Fruit fly (Drosophila melanogaster) whole organism, embryonic: Measurements from ENCODE around the gene Atg12.

Experiments
- BtbVII ChIP-seq: fragments of 200-800 bp; sonication (Bioruptor generic); optimal IDR thresholded peaks from 3 replicates; lab custom pipeline; 2017; ENCODE audit warnings: missing biosample characterization, mild to moderate bottlenecking, missing genetic modification characterization
- C15 ChIP-seq: fragments of 200-800 bp; sonication (Bioruptor generic); IDR thresholded peaks from 3 replicates; pipeline ENCODE4 v1.3.6; 2022; ENCODE audit warnings: missing biosample characterization, missing genetic modification characterization
- CG10462 ChIP-seq: fragments of 200-800 bp; sonication (Bioruptor generic); optimal IDR thresholded peaks from 2 replicates; lab custom pipeline; 2016; ENCODE audit warnings: missing biosample characterization, missing genetic modification characterization
- CG11504 ChIP-seq: fragments of 200-800 bp; sonication (Bioruptor generic); optimal IDR thresholded peaks from 3 replicates; lab custom pipeline; 2019; ENCODE audit warnings: missing biosample characterization, mild to moderate bottlenecking, missing genetic modification characterization, moderate library complexity
- CG11695 ChIP-seq: fragments of 200-800 bp; sonication (Bioruptor generic); IDR thresholded peaks from 3 replicates; pipeline ENCODE4 v1.3.6; 2022; ENCODE audit warnings: missing biosample characterization, missing genetic modification characterization
- CG12236 ChIP-seq: fragments of 200-800 bp; sonication (Bioruptor generic); optimal IDR thresholded peaks from 2 replicates; lab custom pipeline; 2016; ENCODE audit warnings: missing biosample characterization, missing genetic modification characterization
- CG14965 ChIP-seq: fragments of 200-800 bp; sonication (Bioruptor generic); optimal IDR thresholded peaks from 2 replicates; lab custom pipeline; 2016; ENCODE audit warnings: missing biosample characterization, missing genetic modification characterization, borderline replicate concordance
- CG17359 ChIP-seq: fragments of 200-800 bp; sonication (Bioruptor generic); optimal IDR thresholded peaks from 3 replicates; lab custom pipeline; 2018; ENCODE audit warnings: missing biosample characterization, mild to moderate bottlenecking, missing genetic modification characterization, moderate library complexity
- CG17385 ChIP-seq: fragments of 200-800 bp; sonication (Bioruptor generic); optimal IDR thresholded peaks from 3 replicates; lab custom pipeline; 2018; ENCODE audit warnings: missing biosample characterization, mild to moderate bottlenecking, missing genetic modification characterization
- CG17612 ChIP-seq: fragments of 200-800 bp; sonication (Bioruptor generic); IDR thresholded peaks from 2 replicates; pipeline ENCODE4 v1.3.6; 2022; ENCODE audit warnings: missing biosample characterization, missing genetic modification characterization
- CG17802 ChIP-seq: fragments of 200-800 bp; sonication (Bioruptor generic); optimal IDR thresholded peaks from 2 replicates; lab custom pipeline; 2018; ENCODE audit warnings: missing biosample characterization, mild to moderate bottlenecking, missing genetic modification characterization, moderate library complexity
- CG2116 ChIP-seq: fragments of 200-800 bp; sonication (Bioruptor generic); optimal IDR thresholded peaks from 3 replicates; lab custom pipeline; 2018; ENCODE audit warnings: missing biosample characterization, mild to moderate bottlenecking, missing genetic modification characterization
- CG32772 ChIP-seq: fragments of 200-800 bp; sonication (Bioruptor generic); IDR thresholded peaks from 2 replicates; pipeline ENCODE4 v1.3.6; 2022; ENCODE audit warnings: missing biosample characterization, missing genetic modification characterization
- CG3281 ChIP-seq: fragments of 200-800 bp; sonication (Bioruptor generic); optimal IDR thresholded peaks from 3 replicates; lab custom pipeline; 2017; ENCODE audit warnings: missing biosample characterization, mild to moderate bottlenecking, missing genetic modification characterization
- CG34376 ChIP-seq: fragments of 200-800 bp; sonication (Bioruptor generic); optimal IDR thresholded peaks from 2 replicates; lab custom pipeline; 2018; ENCODE audit warnings: missing biosample characterization, mild to moderate bottlenecking, missing genetic modification characterization
- CG4404 ChIP-seq: fragments of 200-800 bp; sonication (Bioruptor generic); IDR thresholded peaks from 2 replicates; pipeline ENCODE4 v1.3.6; 2022; ENCODE audit warnings: missing biosample characterization, missing genetic modification characterization
- CG6791 ChIP-seq: fragments of 200-800 bp; sonication (Bioruptor generic); IDR thresholded peaks from 3 replicates; pipeline ENCODE4 v1.3.6; 2022; ENCODE audit warnings: missing biosample characterization, missing genetic modification characterization; ENCODE audit not compliant: partially characterized antibody
- CG9215 ChIP-seq: fragments of 200-800 bp; sonication (Bioruptor generic); IDR thresholded peaks from 2 replicates; pipeline ENCODE4 v1.3.6; 2022; ENCODE audit warnings: missing biosample characterization, missing genetic modification characterization
- CG9437 ChIP-seq: fragments of 200-800 bp; sonication (Bioruptor generic); optimal IDR thresholded peaks from 2 replicates; lab custom pipeline; 2018; ENCODE audit warnings: missing biosample characterization, mild to moderate bottlenecking, missing genetic modification characterization
- CG9817 ChIP-seq: fragments of 200-800 bp; sonication (Bioruptor generic); optimal IDR thresholded peaks from 2 replicates; lab custom pipeline; 2018; ENCODE audit warnings: missing biosample characterization, mild to moderate bottlenecking, missing genetic modification characterization, moderate library complexity
- CTCF ChIP-seq: fragments of 200-800 bp; sonication (Bioruptor generic); optimal IDR thresholded peaks from 2 replicates; lab custom pipeline; 2017; ENCODE audit warnings: missing biosample characterization, mild to moderate bottlenecking, missing genetic modification characterization, moderate library complexity
- CkIIα-i1 ChIP-seq: fragments of 200-800 bp; sonication (Bioruptor generic); IDR thresholded peaks from 2 replicates; pipeline ENCODE4 v1.3.6; 2022; ENCODE audit warnings: missing biosample characterization, missing genetic modification characterization
- Dbx ChIP-seq: fragments of 200-800 bp; sonication (Bioruptor generic); IDR thresholded peaks from 3 replicates; pipeline ENCODE4 v1.3.6; 2022; ENCODE audit warnings: missing biosample characterization, missing genetic modification characterization
- Dip3 ChIP-seq: fragments of 200-800 bp; sonication (Bioruptor generic); optimal IDR thresholded peaks from 3 replicates; lab custom pipeline; 2016; ENCODE audit warnings: missing biosample characterization, missing genetic modification characterization
- Dref ChIP-seq: fragments of 200-800 bp; sonication (Bioruptor generic); IDR thresholded peaks from 2 replicates; pipeline ENCODE4 v1.3.6; 2022; ENCODE audit warnings: missing biosample characterization, missing genetic modification characterization
- E2f2 ChIP-seq: fragments of 200-800 bp; sonication (Bioruptor generic); IDR thresholded peaks from 2 replicates; pipeline ENCODE4 v1.3.6; 2022; ENCODE audit warnings: missing biosample characterization, missing genetic modification characterization
- ERR ChIP-seq: fragments of 200-800 bp; sonication (Bioruptor generic); optimal IDR thresholded peaks from 2 replicates; lab custom pipeline; 2016; ENCODE audit warnings: missing biosample characterization, missing genetic modification characterization
- Elba2 ChIP-seq: fragments of 200-800 bp; sonication (Bioruptor generic); optimal IDR thresholded peaks from 3 replicates; lab custom pipeline; 2016; ENCODE audit warnings: missing biosample characterization, missing genetic modification characterization
- Fer1 ChIP-seq: fragments of 200-800 bp; sonication (Bioruptor generic); optimal IDR thresholded peaks from 2 replicates; lab custom pipeline; 2017; ENCODE audit warnings: missing biosample characterization, mild to moderate bottlenecking, missing genetic modification characterization
- HLHmδ ChIP-seq: fragments of 200-800 bp; sonication (Bioruptor generic); optimal IDR thresholded peaks from 2 replicates; lab custom pipeline; 2018; ENCODE audit warnings: missing biosample characterization, mild to moderate bottlenecking, missing genetic modification characterization, moderate library complexity
- Hr51 ChIP-seq, 2 experiments: fragments of 200-800 bp; sonication (Bioruptor generic); optimal IDR thresholded peaks; 2 replicates in 1 of 2; 3 replicates in 1 of 2; lab custom pipeline; 2016 to 2018; ENCODE audit warnings: missing biosample characterization in 2 of 2, missing genetic modification characterization in 2 of 2, mild to moderate bottlenecking in 1 of 2, moderate library complexity in 1 of 2
- NC2β ChIP-seq: fragments of 200-800 bp; sonication (Bioruptor generic); optimal IDR thresholded peaks from 2 replicates; lab custom pipeline; 2016; ENCODE audit warnings: missing biosample characterization, missing genetic modification characterization
- NK7.1 ChIP-seq: fragments of 200-800 bp; sonication (Bioruptor generic); optimal IDR thresholded peaks from 3 replicates; lab custom pipeline; 2016; ENCODE audit warnings: missing biosample characterization, missing genetic modification characterization
- Neu2 ChIP-seq: fragments of 200-800 bp; sonication (Bioruptor generic); optimal IDR thresholded peaks from 3 replicates; lab custom pipeline; 2016; ENCODE audit warnings: missing biosample characterization, missing genetic modification characterization, borderline replicate concordance
- Rfx ChIP-seq: fragments of 200-800 bp; sonication (Bioruptor generic); IDR thresholded peaks from 2 replicates; pipeline ENCODE4 v1.3.6; 2022; ENCODE audit warnings: missing biosample characterization, missing genetic modification characterization
- Ssrp ChIP-seq: fragments of 200-800 bp; sonication (Bioruptor generic); optimal IDR thresholded peaks from 2 replicates; lab custom pipeline; 2018; ENCODE audit warnings: missing biosample characterization, mild to moderate bottlenecking, missing genetic modification characterization, moderate library complexity
- TFAM ChIP-seq: fragments of 200-800 bp; sonication (Bioruptor generic); optimal IDR thresholded peaks from 2 replicates; lab custom pipeline; 2017; ENCODE audit warnings: missing biosample characterization, missing genetic modification characterization, inconsistent platforms
- bcd ChIP-seq: fragments of 200-800 bp; sonication (Bioruptor generic); optimal IDR thresholded peaks from 2 replicates; lab custom pipeline; 2017; ENCODE audit warnings: missing biosample characterization, mild to moderate bottlenecking, missing genetic modification characterization
- bowl ChIP-seq: fragments of 200-800 bp; sonication (Bioruptor generic); IDR thresholded peaks from 2 replicates; pipeline ENCODE4 v1.3.6; 2022; ENCODE audit warnings: missing biosample characterization, missing genetic modification characterization
- crp ChIP-seq, 2 experiments: fragments of 200-800 bp; sonication (Bioruptor generic); optimal IDR thresholded peaks; 2 replicates in 1 of 2; 3 replicates in 1 of 2; lab custom pipeline; 2017; ENCODE audit warnings: missing biosample characterization in 2 of 2, missing genetic modification characterization in 2 of 2, mild to moderate bottlenecking in 1 of 2, moderate library complexity in 1 of 2
- dm ChIP-seq: fragments of 200-800 bp; sonication (Bioruptor generic); optimal IDR thresholded peaks from 3 replicates; lab custom pipeline; 2016; ENCODE audit warnings: missing biosample characterization, missing genetic modification characterization
- dpn ChIP-seq, 2 experiments: fragments of 200-800 bp; sonication (Bioruptor generic); optimal IDR thresholded peaks; 3 replicates each; lab custom pipeline; 2016; ENCODE audit warnings: missing biosample characterization in 2 of 2, missing genetic modification characterization in 2 of 2
- fd102C ChIP-seq: fragments of 200-800 bp; sonication (Bioruptor generic); optimal IDR thresholded peaks from 2 replicates; lab custom pipeline; 2018; ENCODE audit warnings: missing biosample characterization, mild to moderate bottlenecking, missing genetic modification characterization, moderate library complexity
- gem ChIP-seq: fragments of 200-800 bp; sonication (Bioruptor generic); optimal IDR thresholded peaks from 2 replicates; lab custom pipeline; 2019; ENCODE audit warnings: missing biosample characterization, mild to moderate bottlenecking, missing genetic modification characterization, moderate library complexity
- maf-S ChIP-seq: fragments of 200-800 bp; sonication (Bioruptor generic); optimal IDR thresholded peaks from 2 replicates; lab custom pipeline; 2016; ENCODE audit warnings: missing biosample characterization, missing genetic modification characterization
- nom ChIP-seq: fragments of 200-800 bp; sonication (Bioruptor generic); optimal IDR thresholded peaks from 2 replicates; lab custom pipeline; 2017; ENCODE audit warnings: missing biosample characterization, missing genetic modification characterization, mild to moderate bottlenecking, moderate library complexity, missing genetic modification reagents
- pros ChIP-seq: fragments of 200-800 bp; sonication (Bioruptor generic); optimal IDR thresholded peaks from 3 replicates; lab custom pipeline; 2019; ENCODE audit warnings: missing biosample characterization, mild to moderate bottlenecking, missing genetic modification characterization, moderate library complexity
- schlank ChIP-seq: fragments of 200-800 bp; sonication (Bioruptor generic); optimal IDR thresholded peaks from 2 replicates; lab custom pipeline; 2018; ENCODE audit warnings: missing biosample characterization, mild to moderate bottlenecking, missing genetic modification characterization
- so ChIP-seq: fragments of 200-800 bp; sonication (Bioruptor generic); IDR thresholded peaks from 3 replicates; pipeline ENCODE4 v1.3.6; 2022; ENCODE audit warnings: missing biosample characterization, missing genetic modification characterization
- tll ChIP-seq, 2 experiments: fragments of 200-800 bp in 1 of 2; fragments of >200 bp in 1 of 2; sonication (Bioruptor generic) in 1 of 2; optimal IDR thresholded peaks; 2 replicates each; lab custom pipeline; 2017 to 2019; ENCODE audit warnings: missing biosample characterization in 2 of 2, missing genetic modification characterization in 2 of 2, mild to moderate bottlenecking in 1 of 2, moderate library complexity in 1 of 2
- zfh1 ChIP-seq: fragments of 200-800 bp; sonication (Bioruptor generic); IDR thresholded peaks from 3 replicates; pipeline ENCODE4 v1.3.6; 2022; ENCODE audit warnings: missing biosample characterization, missing genetic modification characterization

The Atg12 gene

DNA sequence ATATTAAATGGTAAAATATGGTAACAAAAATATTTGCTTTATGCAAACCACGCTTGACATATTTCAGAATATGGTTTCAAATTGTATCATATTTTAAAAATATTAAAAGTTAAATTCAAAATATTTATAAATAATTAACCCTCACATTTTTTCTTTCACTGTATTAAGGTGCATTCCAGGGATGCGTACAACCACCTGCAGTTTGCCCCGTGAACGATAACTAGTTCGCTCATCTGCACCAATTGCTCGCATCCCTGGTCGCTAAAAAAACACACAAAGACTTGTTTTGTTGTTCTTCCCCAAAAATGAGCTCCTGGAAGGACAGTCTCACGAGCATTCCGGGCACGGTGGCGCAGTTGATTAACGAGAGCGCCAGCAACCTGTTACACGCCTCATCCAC lies 4.8 kb upstream of the Atg12 start, which contains the start of gene DEF8 (continued):
- TF ChIP-seq C15 (GFP tag; lab: Robert Waterston, UW) (peak; percentile 78; the same call in 2 of the 3 replicates), maf-S (GFP tag; lab: Kevin White, UChicago) (no peak), Dref (peak; percentile 55), Rfx (GFP tag; lab: Robert Waterston, UW) (peak; percentile 88), CG11504 (peak; percentile 92), Ssrp (tag; lab: Kevin White, UChicago) (peak; percentile 87), HLHmδ (GFP tag; lab: Kevin White, UChicago) (no peak), dm (peak; percentile 63), CTCF (GFP tag; lab: Kevin White, UChicago) (no peak), so (GFP tag; lab: Robert Waterston, UW) (peak; percentile 75; the same call in 2 of the 3 replicates), E2f2 (GFP tag; lab: Robert Waterston, UW) (peak; percentile 71), CG17802 (tag; lab: Kevin White, UChicago) (no peak), Dip3 (GFP tag; lab: Kevin White, UChicago) (peak; percentile 34), TFAM (GFP tag; lab: Kevin White, UChicago) (no peak), CG4404 (GFP tag; lab: Robert Waterston, UW) (no peak), CG9215 (peak; percentile 58), CG11695 (peak; percentile 88), CG3281 (GFP tag; lab: Kevin White, UChicago) (peak; percentile 82), Dbx (peak; percentile 80; the same call in 2 of the 3 replicates), dpn (GFP tag; optimal IDR thresholded peaks at IDR 0.05; lab: Kevin White, UChicago) (peak; percentile 33 to 88), Fer1 (peak; percentile 88), CG6791 (GFP tag; lab: Robert Waterston, UW) (no peak), tll (GFP tag; optimal IDR thresholded peaks at IDR 0.05; lab: Kevin White, UChicago) (no peak), NC2β (peak; percentile 36), CG9817 (tag; lab: Kevin White, UChicago) (peak; percentile 62), zfh1 (GFP tag; lab: Robert Waterston, UW) (peak; percentile 85), CG14965 (GFP tag; lab: Kevin White, UChicago) (no peak), nom (GFP tag; lab: Kevin White, UChicago) (peak; percentile 74), CkIIα-i1 (GFP tag; lab: Robert Waterston, UW) (no peak), CG17385 (peak; percentile 81), CG2116 (peak; percentile 74), ERR (GFP tag; lab: Kevin White, UChicago) (no peak), CG9437 (GFP tag; lab: Kevin White, UChicago) (peak; percentile 81), CG10462 (GFP tag; lab: Kevin White, UChicago) (peak; percentile 55), CG17359 (peak; percentile 91), BtbVII (peak; percentile 61), bowl (GFP tag; lab: Robert Waterston, UW) (peak; percentile 59; the same call in 1 of the 2 replicates), bcd (GFP tag; lab: Kevin White, UChicago) (peak; percentile 78), gem (tag; lab: Kevin White, UChicago) (peak; percentile 92), Elba2 (GFP tag; lab: Kevin White, UChicago) (no peak), CG32772 (GFP tag; lab: Robert Waterston, UW) (peak; percentile 87), schlank (tag; lab: Kevin White, UChicago) (no peak), pros (no peak), Neu2 (GFP tag; lab: Kevin White, UChicago) (no peak), CG12236 (no peak), CG17612 (GFP tag; lab: Robert Waterston, UW) (0 out of 2 replicates have a peak, but pooled peaks have one; percentile 29), fd102C (GFP tag; lab: Kevin White, UChicago) (no peak), crp (GFP tag; optimal IDR thresholded peaks at IDR 0.05; lab: Kevin White, UChicago) (peak in 1 of 2 experiments; percentile 40), CG34376 (GFP tag; lab: Kevin White, UChicago) (peak; percentile 11), NK7.1 (GFP tag; lab: Kevin White, UChicago) (no peak), Hr51 (GFP tag; optimal IDR thresholded peaks at IDR 0.05; lab: Kevin White, UChicago) (peak; percentile 45 to 95)
